Worm (Caenorhabditis elegans): Measurements from ENCODE around the gene col-170.
A peak's percentile ranks its signal among the peaks of the same experiment; 100 is the strongest.

The col-170 gene

ce11 chrX:6371192-6372116 is 39.9 kb downstream of the col-170 start:
- TF ChIP-seq ceh-32 (tag; optimal IDR thresholded peaks at IDR 0.05; ENCODE audit: poor library complexity) (peak; percentile 39), dmd-8 (GFP tag; IDR thresholded peaks at IDR 0.05) (peak; percentile 94), dve-1 (tag; optimal IDR thresholded peaks at IDR 0.05; ENCODE audit: insufficient read depth) (peak; percentile 54), nhr-77 (tag; optimal IDR thresholded peaks at IDR 0.05) (peak; percentile 26), lim-7 (GFP tag; IDR thresholded peaks at IDR 0.05) (no peak; the same call in 1 of the 2 replicates), ZK337.2 (GFP tag; IDR thresholded peaks at IDR 0.05) (0 out of 2 replicates have a peak, but pooled peaks have one; percentile 40), hlh-30 (tag; optimal IDR thresholded peaks at IDR 0.05; ENCODE audit: insufficient read depth) (peak; percentile 50), nhr-76 (tag; optimal IDR thresholded peaks at IDR 0.05) (no peak), daf-19 (GFP tag; conservative IDR thresholded peaks at IDR 0.05) (peak; percentile 86), nhr-48 (tag; optimal IDR thresholded peaks at IDR 0.05) (peak; percentile 61), nhr-28 (tag; optimal IDR thresholded peaks at IDR 0.05) (peak; percentile 24), cey-2 (tag; optimal IDR thresholded peaks at IDR 0.05; ENCODE audit: borderline replicate concordance, insufficient read depth) (no peak), ZK546.5 (tag; optimal IDR thresholded peaks at IDR 0.05) (no peak), hmg-1.1 (GFP tag; IDR thresholded peaks at IDR 0.05) (peak; percentile 90), F10B5.3 (tag; optimal IDR thresholded peaks at IDR 0.05) (no peak), pqm-1 (tag; optimal IDR thresholded peaks at IDR 0.05) (no peak), hif-1 (tag; optimal IDR thresholded peaks at IDR 0.05) (no peak), mes-2 (tag; optimal IDR thresholded peaks at IDR 0.05; ENCODE audit: poor library complexity, severe bottlenecking) (no peak), aha-1 (tag) (peak; percentile 92), ceh-44 (GFP tag; IDR thresholded peaks at IDR 0.05) (peak; percentile 69; the same call in 1 of the 2 replicates), ceh-28 (tag; optimal IDR thresholded peaks at IDR 0.05) (no peak), zip-2 (tag; optimal IDR thresholded peaks at IDR 0.05) (peak; percentile 43), F37D6.2 (tag; optimal IDR thresholded peaks at IDR 0.05) (peak; percentile 40), ceh-20 (GFP tag; IDR thresholded peaks at IDR 0.05) (peak; percentile 46; the same call in 1 of the 2 replicates), lin-13 (GFP tag; optimal IDR thresholded peaks at IDR 0.05) (no peak), ceh-82 (tag; optimal IDR thresholded peaks at IDR 0.05) (no peak), madf-9 (GFP tag; conservative IDR thresholded peaks at IDR 0.05) (peak; percentile 73), zfp-3 (GFP tag; conservative IDR thresholded peaks at IDR 0.05) (peak; percentile 66), daf-8 (GFP tag; IDR thresholded peaks at IDR 0.05) (no peak), unc-39 (tag; optimal IDR thresholded peaks at IDR 0.05) (no peak), nhr-102 (tag; optimal IDR thresholded peaks at IDR 0.05) (no peak), madf-5 (GFP tag; IDR thresholded peaks at IDR 0.05) (peak; percentile 78 to 86; a peak in 2 of 4 replicates), jun-1 (tag; optimal IDR thresholded peaks at IDR 0.05) (no peak), egl-43 (GFP tag; IDR thresholded peaks at IDR 0.05) (no peak; the same call in none of the 2 replicates), ceh-62 (tag; optimal IDR thresholded peaks at IDR 0.05) (no peak), F49E8.2 (tag; optimal IDR thresholded peaks at IDR 0.05; ENCODE audit: borderline replicate concordance) (peak; percentile 50), Y105C5A.15 (GFP tag; IDR thresholded peaks at IDR 0.05) (peak; percentile 91), ces-1 (GFP tag; optimal IDR thresholded peaks at IDR 0.05) (no peak), mxl-3 (GFP tag; optimal IDR thresholded peaks at IDR 0.05) (no peak), D1046.2 (GFP tag; IDR thresholded peaks at IDR 0.05) (peak; percentile 87), dmd-9 (GFP tag; IDR thresholded peaks at IDR 0.05) (peak; percentile 67; the same call in 1 of the 2 replicates), ztf-11 (tag; optimal IDR thresholded peaks at IDR 0.05) (no peak), lin-15B (tag; optimal IDR thresholded peaks at IDR 0.05) (no peak), zfp-2 (tag; optimal IDR thresholded peaks at IDR 0.05) (peak; percentile 38), nhr-25 (tag; optimal IDR thresholded peaks at IDR 0.05; ENCODE audit: borderline replicate concordance, insufficient read depth) (no peak), lin-38 (GFP tag; IDR thresholded peaks at IDR 0.05) (no peak; the same call in 1 of the 2 replicates), fkh-10 (GFP tag; optimal IDR thresholded peaks at IDR 0.05) (no peak), aly-2 (tag; optimal IDR thresholded peaks at IDR 0.05) (no peak)

All from whole organism, L4 larva.